Fruit fly (Drosophila melanogaster) whole organism, embryonic: Measurements from ENCODE around the gene Pif1B.

Experiments used
- B-H1 ChIP-seq: fragments of 200-800 bp; sonication (Bioruptor generic); IDR thresholded peaks from 3 replicates; pipeline ENCODE4 v1.3.6; 2022; ENCODE audit warnings: missing biosample characterization, missing genetic modification characterization
- CG10543 ChIP-seq: fragments of 200-800 bp; sonication (Bioruptor generic); optimal IDR thresholded peaks from 3 replicates; lab custom pipeline; 2017; ENCODE audit warnings: missing biosample characterization, mild to moderate bottlenecking, missing genetic modification characterization, moderate library complexity
- CG12071 ChIP-seq: fragments of 200-800 bp; sonication (Bioruptor generic); optimal IDR thresholded peaks from 3 replicates; lab custom pipeline; 2018; ENCODE audit warnings: missing biosample characterization, mild to moderate bottlenecking, missing genetic modification characterization
- CG12299 ChIP-seq: fragments of 200-800 bp; sonication (Bioruptor generic); optimal IDR thresholded peaks from 2 replicates; lab custom pipeline; 2018; ENCODE audit warnings: missing biosample characterization, mild to moderate bottlenecking, missing genetic modification characterization
- CG1233 ChIP-seq: fragments of 200-800 bp; sonication (Bioruptor generic); optimal IDR thresholded peaks from 4 replicates; lab custom pipeline; 2018; ENCODE audit warnings: missing biosample characterization, mild to moderate bottlenecking, missing genetic modification characterization
- CG12769 ChIP-seq: fragments of 200-800 bp; sonication (Bioruptor generic); optimal IDR thresholded peaks from 2 replicates; lab custom pipeline; 2019; ENCODE audit warnings: missing biosample characterization, mild to moderate bottlenecking, missing genetic modification characterization, moderate library complexity
- CG13894 ChIP-seq: fragments of 200-800 bp; sonication (Bioruptor generic); optimal IDR thresholded peaks from 3 replicates; lab custom pipeline; 2018; ENCODE audit warnings: missing biosample characterization, mild to moderate bottlenecking, missing genetic modification characterization, moderate library complexity
- CG15269 ChIP-seq: fragments of 200-800 bp; sonication (Bioruptor generic); optimal IDR thresholded peaks from 2 replicates; lab custom pipeline; 2018; ENCODE audit warnings: missing biosample characterization, mild to moderate bottlenecking, missing genetic modification characterization, moderate library complexity
- CG15479 ChIP-seq: fragments of 200-800 bp; sonication (Bioruptor generic); optimal IDR thresholded peaks from 3 replicates; lab custom pipeline; 2019; ENCODE audit warnings: missing biosample characterization, mild to moderate bottlenecking, missing genetic modification characterization, moderate library complexity
- CG15514 ChIP-seq: fragments of 200-800 bp; sonication (Bioruptor generic); optimal IDR thresholded peaks from 3 replicates; lab custom pipeline; 2017; ENCODE audit warnings: missing biosample characterization, missing genetic modification characterization, mild to moderate bottlenecking, moderate library complexity, missing genetic modification reagents
- CG17359 ChIP-seq: fragments of 200-800 bp; sonication (Bioruptor generic); optimal IDR thresholded peaks from 3 replicates; lab custom pipeline; 2018; ENCODE audit warnings: missing biosample characterization, mild to moderate bottlenecking, missing genetic modification characterization, moderate library complexity
- CG17612 ChIP-seq: fragments of 200-800 bp; sonication (Bioruptor generic); IDR thresholded peaks from 2 replicates; pipeline ENCODE4 v1.3.6; 2022; ENCODE audit warnings: missing biosample characterization, missing genetic modification characterization
- CG2678 ChIP-seq: fragments of 200-800 bp; sonication (Bioruptor generic); optimal IDR thresholded peaks from 3 replicates; lab custom pipeline; 2019; ENCODE audit warnings: missing biosample characterization, mild to moderate bottlenecking, missing genetic modification characterization, moderate library complexity
- CG31388 ChIP-seq: fragments of 200-800 bp; sonication (Bioruptor generic); optimal IDR thresholded peaks from 2 replicates; lab custom pipeline; 2016; ENCODE audit warnings: missing biosample characterization, missing genetic modification characterization
- CG34376 ChIP-seq: fragments of 200-800 bp; sonication (Bioruptor generic); optimal IDR thresholded peaks from 2 replicates; lab custom pipeline; 2018; ENCODE audit warnings: missing biosample characterization, mild to moderate bottlenecking, missing genetic modification characterization
- CG4424 ChIP-seq: fragments of 200-800 bp; sonication (Bioruptor generic); optimal IDR thresholded peaks from 3 replicates; lab custom pipeline; 2016; ENCODE audit warnings: missing biosample characterization, missing genetic modification characterization
- CG4707 ChIP-seq: fragments of 200-800 bp; sonication (Bioruptor generic); optimal IDR thresholded peaks from 2 replicates; lab custom pipeline; 2018; ENCODE audit warnings: missing biosample characterization, mild to moderate bottlenecking, missing genetic modification characterization, moderate library complexity
- CG6791 ChIP-seq: fragments of 200-800 bp; sonication (Bioruptor generic); IDR thresholded peaks from 3 replicates; pipeline ENCODE4 v1.3.6; 2022; ENCODE audit warnings: missing biosample characterization, missing genetic modification characterization; ENCODE audit not compliant: partially characterized antibody
- CG7271 ChIP-seq: fragments of 200-800 bp; sonication (Bioruptor generic); optimal IDR thresholded peaks from 2 replicates; lab custom pipeline; 2018; ENCODE audit warnings: missing biosample characterization, mild to moderate bottlenecking, missing genetic modification characterization, moderate library complexity
- CG7786 ChIP-seq: fragments of 200-800 bp; sonication (Bioruptor generic); optimal IDR thresholded peaks from 2 replicates; lab custom pipeline; 2016; ENCODE audit warnings: missing biosample characterization, missing genetic modification characterization
- Camta ChIP-seq: fragments of 200-800 bp; sonication (Bioruptor generic); optimal IDR thresholded peaks from 2 replicates; lab custom pipeline; 2016; ENCODE audit warnings: missing biosample characterization, missing genetic modification characterization
- Dll ChIP-seq: fragments of 200-800 bp; sonication (Bioruptor generic); IDR thresholded peaks from 4 replicates; pipeline ENCODE4 v1.3.6; 2022; ENCODE audit warnings: missing biosample characterization, missing genetic modification characterization; ENCODE audit not compliant: partially characterized antibody
- E2f1 ChIP-seq: fragments of 200-800 bp; sonication (Bioruptor generic); IDR thresholded peaks from 2 replicates; pipeline ENCODE4 v1.3.6; 2022; ENCODE audit warnings: missing biosample characterization, missing genetic modification characterization
- Fer2 ChIP-seq: fragments of 200-800 bp; sonication (Bioruptor generic); optimal IDR thresholded peaks from 2 replicates; lab custom pipeline; 2018; ENCODE audit warnings: missing biosample characterization, mild to moderate bottlenecking, missing genetic modification characterization, moderate library complexity
- Hr78 ChIP-seq, 2 experiments: fragments of 200-800 bp in 1 of 2; fragments of >200 bp in 1 of 2; sonication (Bioruptor generic) in 1 of 2; optimal IDR thresholded peaks; 2 replicates each; lab custom pipeline; 2017 to 2019; ENCODE audit warnings: missing biosample characterization in 2 of 2, missing genetic modification characterization in 2 of 2, mild to moderate bottlenecking in 1 of 2, moderate library complexity in 1 of 2
- Med ChIP-seq: fragments of 200-800 bp; sonication (Bioruptor generic); peaks from one replicate; lab custom pipeline; 2016; ENCODE audit warnings: missing biosample characterization, missing genetic modification characterization, mild to moderate bottlenecking, inconsistent platforms, moderate library complexity
- Nf-YC ChIP-seq: fragments of 200-800 bp; optimal IDR thresholded peaks from 3 replicates; lab custom pipeline; 2019; ENCODE audit warnings: missing biosample characterization, mild to moderate bottlenecking, missing genetic modification characterization, moderate library complexity
- Rfx ChIP-seq: fragments of 200-800 bp; sonication (Bioruptor generic); IDR thresholded peaks from 2 replicates; pipeline ENCODE4 v1.3.6; 2022; ENCODE audit warnings: missing biosample characterization, missing genetic modification characterization
- Scr ChIP-seq: fragments of 200-800 bp; sonication (Bioruptor generic); IDR thresholded peaks from 2 replicates; pipeline ENCODE4 v1.3.6; 2022; ENCODE audit warnings: missing biosample characterization, missing genetic modification characterization; ENCODE audit not compliant: partially characterized antibody
- Side ChIP-seq: fragments of 200-800 bp; sonication (Bioruptor generic); optimal IDR thresholded peaks from 2 replicates; lab custom pipeline; 2016; ENCODE audit warnings: missing biosample characterization, missing genetic modification characterization
- Tbp ChIP-seq: fragments of >200 bp; optimal IDR thresholded peaks from 2 replicates; lab custom pipeline; 2018; ENCODE audit warnings: missing biosample characterization, missing genetic modification characterization
- bigmax ChIP-seq: fragments of 200-800 bp; sonication (Bioruptor generic); optimal IDR thresholded peaks from 2 replicates; lab custom pipeline; 2018; ENCODE audit warnings: missing biosample characterization, mild to moderate bottlenecking, missing genetic modification characterization
- btn ChIP-seq: fragments of 200-800 bp; sonication (Bioruptor generic); optimal IDR thresholded peaks from 2 replicates; lab custom pipeline; 2016; ENCODE audit warnings: missing biosample characterization, missing genetic modification characterization
- crol ChIP-seq: fragments of 200-800 bp; sonication (Bioruptor generic); IDR thresholded peaks from 2 replicates; pipeline ENCODE4 v1.3.6; 2022; ENCODE audit warnings: missing biosample characterization, missing genetic modification characterization
- crp ChIP-seq, 2 experiments: fragments of 200-800 bp; sonication (Bioruptor generic); optimal IDR thresholded peaks; 2 replicates in 1 of 2; 3 replicates in 1 of 2; lab custom pipeline; 2017; ENCODE audit warnings: missing biosample characterization in 2 of 2, missing genetic modification characterization in 2 of 2, mild to moderate bottlenecking in 1 of 2, moderate library complexity in 1 of 2
- ems ChIP-seq: fragments of 200-800 bp; sonication (Bioruptor generic); optimal IDR thresholded peaks from 3 replicates; lab custom pipeline; 2016; ENCODE audit warnings: missing biosample characterization, missing genetic modification characterization
- esg ChIP-seq: fragments of 200-800 bp; sonication (Bioruptor generic); conservative IDR thresholded peaks from 2 replicates; pipeline ENCODE4 v1.3.6; 2022; ENCODE audit warnings: missing biosample characterization, missing genetic modification characterization
- fru ChIP-seq: fragments of >200 bp; optimal IDR thresholded peaks from 2 replicates; lab custom pipeline; 2017
- gfzf ChIP-seq: fragments of 200-800 bp; sonication (Bioruptor generic); optimal IDR thresholded peaks from 2 replicates; lab custom pipeline; 2016; ENCODE audit warnings: missing biosample characterization, mild to moderate bottlenecking, missing genetic modification characterization, moderate library complexity
- gro ChIP-seq: fragments of 200-800 bp; sonication (Bioruptor generic); optimal IDR thresholded peaks from 2 replicates; lab custom pipeline; 2016; ENCODE audit warnings: missing biosample characterization, missing genetic modification characterization
- her ChIP-seq: fragments of 200-800 bp; sonication (Bioruptor generic); optimal IDR thresholded peaks from 2 replicates; lab custom pipeline; 2016; ENCODE audit warnings: missing biosample characterization, missing genetic modification characterization
- insv ChIP-seq, 2 experiments: fragments of 200-800 bp; sonication (Bioruptor generic); optimal IDR thresholded peaks; 3 replicates each; lab custom pipeline; 2016 to 2018; ENCODE audit warnings: missing biosample characterization in 2 of 2, missing genetic modification characterization in 2 of 2
- mam ChIP-seq: fragments of 200-800 bp; sonication (Bioruptor generic); optimal IDR thresholded peaks from 3 replicates; lab custom pipeline; 2016; ENCODE audit warnings: missing biosample characterization, missing genetic modification characterization
- otp ChIP-seq: fragments of 200-800 bp; sonication (Bioruptor generic); IDR thresholded peaks from 3 replicates; pipeline ENCODE4, ENCODE4 v1.3.6; 2022; ENCODE audit warnings: missing biosample characterization, missing genetic modification characterization
- slbo ChIP-seq: fragments of 200-800 bp; sonication (Bioruptor generic); IDR thresholded peaks from 2 replicates; pipeline ENCODE4 v1.3.6; 2022; ENCODE audit warnings: missing biosample characterization, missing genetic modification characterization
- sug ChIP-seq: fragments of 200-800 bp; optimal IDR thresholded peaks from 2 replicates; lab custom pipeline; 2019; ENCODE audit warnings: missing biosample characterization, mild to moderate bottlenecking, missing genetic modification characterization, moderate library complexity
- twi ChIP-seq: fragments of 200-800 bp; optimal IDR thresholded peaks from 2 replicates; lab custom pipeline; 2019; ENCODE audit warnings: missing biosample characterization, mild to moderate bottlenecking, missing genetic modification characterization, moderate library complexity

Gene Pif1B

DNA sequence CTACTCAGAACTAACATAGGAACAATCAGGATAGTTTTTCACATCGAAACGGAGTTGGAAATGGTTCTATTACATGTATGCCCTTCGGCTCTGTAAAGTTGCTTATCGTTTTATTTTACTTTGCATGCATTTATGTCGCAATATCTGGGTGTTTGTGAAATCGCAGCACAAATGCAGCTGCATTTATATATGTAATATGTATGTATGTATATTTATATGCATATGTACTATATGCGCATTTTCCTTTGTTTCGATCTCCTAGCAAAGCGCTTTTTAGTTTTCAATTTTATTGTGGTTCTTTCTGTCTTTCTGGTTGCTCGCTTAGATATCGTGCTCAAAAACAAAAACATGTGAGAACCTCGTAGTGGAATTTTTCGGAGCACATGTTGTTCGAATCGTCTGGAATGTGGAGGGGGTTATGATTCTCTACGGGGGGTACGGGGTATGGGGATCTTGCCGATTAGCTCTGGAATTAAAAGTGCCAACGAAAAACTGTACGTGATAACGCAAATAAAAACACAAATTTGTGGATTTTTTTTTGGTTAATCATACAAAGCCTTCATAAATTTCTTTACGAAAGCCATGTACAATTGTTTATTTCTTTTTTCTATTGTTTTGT, 13.2 kb upstream of the Pif1B start (continued):
- TF ChIP-seq CG12769 (tag; lab: Kevin White, UChicago), result peak; percentile 64
- peak; percentile 92 for TF ChIP-seq sug (tag; lab: Kevin White, UChicago)
- peak; percentile 89 for TF ChIP-seq crol (GFP tag; lab: Robert Waterston, UW)
- TF ChIP-seq Rfx, result peak; percentile 7; the same call in 1 of the 2 replicates

DNA sequence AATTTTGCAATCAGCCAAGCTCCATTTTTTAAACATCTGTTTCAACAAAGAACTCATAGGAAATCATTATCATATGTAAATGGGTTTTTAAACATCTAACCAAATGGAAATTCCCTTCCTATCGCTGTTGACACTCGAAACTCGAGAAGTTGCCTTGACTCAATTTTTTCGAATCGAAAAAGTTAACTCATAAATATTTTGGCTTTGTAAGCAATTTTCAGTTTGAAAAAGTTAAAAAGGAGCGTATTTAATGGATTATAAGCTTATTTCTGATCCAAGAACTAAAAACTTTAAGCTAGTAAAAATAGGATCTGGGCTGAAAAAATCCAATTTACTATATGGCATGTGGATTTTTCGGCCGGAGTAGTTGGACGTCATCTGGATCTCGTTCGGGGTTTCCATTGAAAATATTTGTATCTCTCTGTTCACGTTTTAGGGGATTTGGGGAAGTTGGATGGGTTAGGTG, 12.2 kb upstream of the Pif1B start, which contains the start of gene CG9837:
CG9837 (minus strand) TSS at position 416 of the 466 bp plus-strand sequence.
- peak; percentile 55 for TF ChIP-seq CG2678 (tag; lab: Kevin White, UChicago)
- no peak for TF ChIP-seq Tbp
- peak; percentile 15 for TF ChIP-seq twi (tag; lab: Kevin White, UChicago)
- peak; percentile 46 for TF ChIP-seq CG13894
- peak; percentile 18 for TF ChIP-seq Fer2
- peak; percentile 8 for TF ChIP-seq CG10543 (GFP tag; lab: Kevin White, UChicago)
- no peak for TF ChIP-seq mam (GFP tag; lab: Kevin White, UChicago)
- TF ChIP-seq CG15514, result peak; percentile 3
- TF ChIP-seq Dll (GFP tag; lab: Robert Waterston, UW), result no peak
- TF ChIP-seq CG1233, result no peak
- TF ChIP-seq her (GFP tag; lab: Kevin White, UChicago), result no peak
- TF ChIP-seq sug (tag; lab: Kevin White, UChicago), result peak; percentile 8
- TF ChIP-seq CG34376, result peak; percentile 30
- no peak for TF ChIP-seq Nf-YC (tag; lab: Kevin White, UChicago)
- no peak for TF ChIP-seq CG7786 (GFP tag; lab: Kevin White, UChicago)
- no peak for TF ChIP-seq CG12299
- peak; percentile 9 for TF ChIP-seq gro
- TF ChIP-seq CG4707 (GFP tag; lab: Kevin White, UChicago), result no peak
- TF ChIP-seq B-H1 (GFP tag; lab: Robert Waterston, UW), result 0 out of 3 replicates have a peak, but pooled peaks have one; percentile 3
- no peak for TF ChIP-seq ems (GFP tag; lab: Kevin White, UChicago)
- no peak for TF ChIP-seq CG12071 (GFP tag; lab: Kevin White, UChicago)
- peak; percentile 8 for TF ChIP-seq Side
- peak; percentile 34 for TF ChIP-seq Med (GFP tag; lab: Kevin White, UChicago)

DNA sequence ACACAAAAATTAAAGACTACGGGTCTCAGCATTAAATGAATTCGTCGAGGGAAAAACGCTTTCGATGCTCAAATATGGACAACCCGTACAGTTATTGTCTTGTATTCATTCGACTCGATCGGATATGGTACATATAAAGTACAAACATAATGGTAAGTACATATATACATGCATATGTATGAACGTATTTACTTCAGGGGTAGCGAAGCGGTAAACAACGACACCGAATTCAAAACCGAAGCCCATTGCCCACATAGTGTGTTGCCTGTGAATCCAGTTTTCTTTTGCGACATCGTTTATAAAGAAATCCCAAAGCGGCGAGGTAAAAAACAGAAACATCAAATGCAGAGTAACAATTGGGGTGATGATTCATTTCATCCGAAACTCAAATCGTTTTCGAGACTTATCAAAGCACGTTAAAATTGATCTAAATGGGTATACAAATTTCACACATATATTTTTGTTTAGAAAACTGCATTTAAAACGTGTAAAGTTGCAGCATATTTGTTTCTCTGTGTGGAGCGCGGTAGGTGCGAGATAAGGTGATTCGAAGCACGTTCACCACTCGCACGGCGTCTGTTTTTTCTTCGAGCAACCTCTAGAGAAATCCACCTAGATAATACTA, 11.5 kb upstream of the Pif1B start:
- TF ChIP-seq Scr (GFP tag; lab: Robert Waterston, UW), result no peak
- TF ChIP-seq CG15479 (GFP tag; lab: Kevin White, UChicago), result no peak
- TF ChIP-seq CG17612 (GFP tag; lab: Robert Waterston, UW), result no peak
- TF ChIP-seq Hr78 (GFP tag; optimal IDR thresholded peaks at IDR 0.05; lab: Kevin White, UChicago), result peak in 1 of 2 experiments; percentile 36
- TF ChIP-seq CG17359, result peak; percentile 63
- TF ChIP-seq crp (GFP tag; optimal IDR thresholded peaks at IDR 0.05; lab: Kevin White, UChicago), result no peak
- no peak for TF ChIP-seq bigmax
- 0 out of 3 replicates have a peak, but pooled peaks have one; percentile 24 for TF ChIP-seq otp (GFP tag; lab: Robert Waterston, UW)
- peak; percentile 28 for TF ChIP-seq CG4424 (GFP tag; lab: Kevin White, UChicago)
- TF ChIP-seq CG15269, result peak; percentile 63
- TF ChIP-seq esg (GFP tag; lab: Robert Waterston, UW), result peak; percentile 32; the same call in 1 of the 2 replicates
- TF ChIP-seq CG31388 (GFP tag; lab: Kevin White, UChicago), result no peak
- no peak for TF ChIP-seq CG6791 (GFP tag; lab: Robert Waterston, UW)
- TF ChIP-seq gfzf (GFP tag; lab: Kevin White, UChicago), result no peak
- TF ChIP-seq slbo, result peak; percentile 67
- no peak for TF ChIP-seq insv (GFP tag; optimal IDR thresholded peaks at IDR 0.05; lab: Kevin White, UChicago)
- no peak for TF ChIP-seq CG7271 (tag; lab: Kevin White, UChicago)
- peak; percentile 49; the same call in 1 of the 2 replicates for TF ChIP-seq E2f1 (GFP tag; lab: Robert Waterston, UW)
- no peak for TF ChIP-seq btn (GFP tag; lab: Kevin White, UChicago)
- TF ChIP-seq Camta (GFP tag; lab: Kevin White, UChicago), result peak; percentile 40
- no peak for TF ChIP-seq fru (lab: Kevin White, UChicago)
